Fruit fly (Drosophila melanogaster): ENCODE measurements around the gene Ptp61F.

Gene Ptp61F

DNA sequence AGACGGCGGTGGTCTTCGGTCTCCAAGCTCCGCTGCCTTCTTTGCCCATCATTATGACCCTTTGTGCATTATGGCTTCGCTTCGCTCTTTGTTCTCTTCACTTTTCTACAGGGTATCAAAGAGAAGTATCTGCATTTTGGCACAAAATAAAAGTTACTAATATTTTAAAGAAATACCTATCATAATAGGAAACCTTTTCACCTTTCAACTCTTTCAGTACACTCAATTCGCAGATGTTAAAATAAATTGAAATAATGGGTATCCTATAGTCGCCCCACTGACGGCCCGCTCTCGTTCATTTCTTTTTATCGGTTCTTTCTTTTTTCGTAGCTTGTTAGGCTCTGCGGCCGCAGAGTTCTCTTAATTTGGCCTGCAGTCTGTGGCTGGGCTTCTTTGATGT lies 32.2 kb downstream of the Ptp61F start (continued):
- peak; percentile 43 for TF ChIP-seq org-1 (GFP tag; optimal IDR thresholded peaks at IDR 0.05)
- TF ChIP-seq sob (GFP tag; IDR thresholded peaks at IDR 0.05) = peak; percentile 68
- TF ChIP-seq E2f1 (GFP tag; IDR thresholded peaks at IDR 0.05) = peak; percentile 77
- peak; percentile 87 for TF ChIP-seq Camta (GFP tag; optimal IDR thresholded peaks at IDR 0.05)
- no peak for TF ChIP-seq CG15514 (GFP tag; optimal IDR thresholded peaks at IDR 0.05)
- TF ChIP-seq CG6765 (GFP tag; optimal IDR thresholded peaks at IDR 0.05) = no peak
- TF ChIP-seq CG5953 (GFP tag; IDR thresholded peaks at IDR 0.05) = 0 out of 2 replicates have a peak, but pooled peaks have one; percentile 43
- TF ChIP-seq danr (GFP tag; IDR thresholded peaks at IDR 0.05) = peak; percentile 70
- no peak for TF ChIP-seq Dbx (GFP tag; IDR thresholded peaks at IDR 0.05)
- TF ChIP-seq nom (GFP tag; optimal IDR thresholded peaks at IDR 0.05) = peak; percentile 29
- TF ChIP-seq CG2129 (GFP tag; IDR thresholded peaks at IDR 0.05; ENCODE audit: partially characterized antibody) = no peak
- TF ChIP-seq jigr1 (GFP tag; IDR thresholded peaks at IDR 0.05) = peak; percentile 75; the same call in 1 of the 3 replicates
- TF ChIP-seq MTF-1 (GFP tag; optimal IDR thresholded peaks at IDR 0.05; ENCODE audit: borderline replicate concordance) = peak; percentile 62
- TF ChIP-seq Oaz (GFP tag; IDR thresholded peaks at IDR 0.05) = no peak
- TF ChIP-seq CG18764 (GFP tag; optimal IDR thresholded peaks at IDR 0.05) = peak; percentile 63
- TF ChIP-seq unc-4 (GFP tag; IDR thresholded peaks at IDR 0.05; ENCODE audit: partially characterized antibody) = no peak
- TF ChIP-seq Atf3 (GFP tag; optimal IDR thresholded peaks at IDR 0.05) = peak; percentile 71
- TF ChIP-seq CG10654 (GFP tag; optimal IDR thresholded peaks at IDR 0.05) = peak; percentile 74
- peak; percentile 32 for TF ChIP-seq disco-r (GFP tag; optimal IDR thresholded peaks at IDR 0.05)
- peak; percentile 94 for TF ChIP-seq ci (GFP tag; IDR thresholded peaks at IDR 0.05)
- peak; percentile 68; the same call in 1 of the 3 replicates for TF ChIP-seq Mrtf (GFP tag; IDR thresholded peaks at IDR 0.05)
- peak; percentile 49 for TF ChIP-seq da (GFP tag; optimal IDR thresholded peaks at IDR 0.05)
- TF ChIP-seq CG12659 (GFP tag; optimal IDR thresholded peaks at IDR 0.05) = peak; percentile 48
- TF ChIP-seq CG14050 (GFP tag; IDR thresholded peaks at IDR 0.05) = peak; percentile 53; the same call in 2 of the 3 replicates
- peak; percentile 70; the same call in 2 of the 3 replicates for TF ChIP-seq B-H1 (GFP tag; IDR thresholded peaks at IDR 0.05)
- TF ChIP-seq Hmx (GFP tag; optimal IDR thresholded peaks at IDR 0.05) = peak; percentile 35
- TF ChIP-seq exex (tag; optimal IDR thresholded peaks at IDR 0.05) = no peak
- peak; percentile 79 for TF ChIP-seq Atf-2 (GFP tag; optimal IDR thresholded peaks at IDR 0.05)
- TF ChIP-seq scrt (GFP tag; optimal IDR thresholded peaks at IDR 0.05) = peak; percentile 14
- TF ChIP-seq Elba2 (GFP tag; optimal IDR thresholded peaks at IDR 0.05) = peak; percentile 59
- no peak for TF ChIP-seq hb (GFP tag; IDR thresholded peaks at IDR 0.05; ENCODE audit: partially characterized antibody)
- no peak for TF ChIP-seq CG18011 (GFP tag; optimal IDR thresholded peaks at IDR 0.05)
- peak; percentile 85 for TF ChIP-seq Mes4 (GFP tag; optimal IDR thresholded peaks at IDR 0.05)
- TF ChIP-seq Meics (GFP tag; optimal IDR thresholded peaks at IDR 0.05) = no peak
- no peak for TF ChIP-seq pzg (GFP tag; optimal IDR thresholded peaks at IDR 0.05)
- TF ChIP-seq gfzf (GFP tag; optimal IDR thresholded peaks at IDR 0.05) = no peak
- peak; percentile 93 for TF ChIP-seq CG14710 (tag; optimal IDR thresholded peaks at IDR 0.05)
- peak; percentile 95 for TF ChIP-seq CG15601 (tag; optimal IDR thresholded peaks at IDR 0.05)
- TF ChIP-seq Gug (GFP tag; IDR thresholded peaks at IDR 0.05) = peak; percentile 77; the same call in 2 of the 4 replicates
- TF ChIP-seq sc (optimal IDR thresholded peaks at IDR 0.05) = no peak
- TF ChIP-seq sc (GFP tag; optimal IDR thresholded peaks at IDR 0.05) = peak; percentile 89
- TF ChIP-seq slou (GFP tag; optimal IDR thresholded peaks at IDR 0.05) = no peak
- peak; percentile 84 for TF ChIP-seq gt (GFP tag; IDR thresholded peaks at IDR 0.05)
- TF ChIP-seq onecut (GFP tag; IDR thresholded peaks at IDR 0.05) = peak; percentile 82
- TF ChIP-seq CG34376 (GFP tag; optimal IDR thresholded peaks at IDR 0.05) = no peak
- TF ChIP-seq CG12155 (GFP tag; optimal IDR thresholded peaks at IDR 0.05) = peak; percentile 64
- peak; percentile 47 for TF ChIP-seq HLH54F (GFP tag; optimal IDR thresholded peaks at IDR 0.05)
- peak; percentile 93 for TF ChIP-seq Med (GFP tag)
- TF ChIP-seq CG18599 (GFP tag; optimal IDR thresholded peaks at IDR 0.05) = peak; percentile 45
- peak; percentile 12; the same call in 1 of the 2 replicates for TF ChIP-seq Ravus (GFP tag; IDR thresholded peaks at IDR 0.05)
- no peak for TF ChIP-seq pb (GFP tag; optimal IDR thresholded peaks at IDR 0.05)

Measured in whole organism, embryonic.